Fruit fly (Drosophila melanogaster): ENCODE results near the gene CG42831.

Gene CG42831

DNA sequence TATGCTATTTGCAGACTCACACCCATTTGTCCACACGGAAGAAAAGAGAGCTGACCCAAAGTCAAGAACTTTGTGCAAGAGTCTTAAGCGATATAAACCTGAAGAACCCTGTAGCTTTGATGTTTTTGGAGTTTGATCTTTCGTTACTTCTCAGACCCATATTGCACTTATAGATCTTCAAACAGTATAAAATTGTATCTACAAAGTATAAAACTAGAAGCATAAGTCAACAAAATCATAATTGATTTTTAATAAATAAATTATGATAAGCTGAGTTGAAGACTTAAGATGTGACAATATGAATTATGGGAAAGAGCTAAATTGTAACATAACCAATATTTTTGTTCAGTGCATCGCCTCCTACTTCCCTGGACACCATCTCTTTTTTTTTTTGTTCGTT is 12.7 kb downstream of the CG42831 start (continued):
- TF ChIP-seq Hr3 (GFP tag; optimal IDR thresholded peaks at IDR 0.05), result peak; percentile 17
- TF ChIP-seq run (tag; optimal IDR thresholded peaks at IDR 0.05), result peak; percentile 0
- no peak for TF ChIP-seq slp2 (GFP tag; optimal IDR thresholded peaks at IDR 0.05)
- no peak for TF ChIP-seq Tbp (GFP tag; optimal IDR thresholded peaks at IDR 0.05)
- TF ChIP-seq mirr (GFP tag; optimal IDR thresholded peaks at IDR 0.05), result no peak
- no peak for TF ChIP-seq nerfin-2 (GFP tag; IDR thresholded peaks at IDR 0.05; ENCODE audit: partially characterized antibody)
- no peak for TF ChIP-seq Dip2 (GFP tag; IDR thresholded peaks at IDR 0.05)
- TF ChIP-seq dan (GFP tag; IDR thresholded peaks at IDR 0.05), result no peak
- TF ChIP-seq esg (GFP tag; conservative IDR thresholded peaks at IDR 0.05), result 0 out of 2 replicates have a peak, but pooled peaks have one; percentile 24
- TF ChIP-seq Bteb2 (GFP tag; optimal IDR thresholded peaks at IDR 0.05), result no peak
- no peak for TF ChIP-seq Opbp (GFP tag; IDR thresholded peaks at IDR 0.05; ENCODE audit: partially characterized antibody)
- no peak for TF ChIP-seq CG15514 (GFP tag; optimal IDR thresholded peaks at IDR 0.05)
- TF ChIP-seq CG7928 (GFP tag; optimal IDR thresholded peaks at IDR 0.05), result no peak
- TF ChIP-seq gt (GFP tag; IDR thresholded peaks at IDR 0.05), result no peak
- TF ChIP-seq CG10462 (GFP tag; optimal IDR thresholded peaks at IDR 0.05), result no peak
- TF ChIP-seq dysf (GFP tag; IDR thresholded peaks at IDR 0.05), result peak; percentile 36; the same call in 2 of the 3 replicates
- peak; percentile 32 for TF ChIP-seq nmo (GFP tag; optimal IDR thresholded peaks at IDR 0.05)
- TF ChIP-seq CG4617 (GFP tag; optimal IDR thresholded peaks at IDR 0.05; ENCODE audit: borderline replicate concordance), result no peak
- no peak for TF ChIP-seq B-H2 (GFP tag; optimal IDR thresholded peaks at IDR 0.05)
- TF ChIP-seq CG16863 (GFP tag; optimal IDR thresholded peaks at IDR 0.05), result no peak
- TF ChIP-seq gfzf (GFP tag; optimal IDR thresholded peaks at IDR 0.05), result no peak
- no peak for TF ChIP-seq ken (GFP tag; IDR thresholded peaks at IDR 0.05)
- TF ChIP-seq CG2889 (GFP tag; IDR thresholded peaks at IDR 0.05), result no peak
- peak; percentile 60 for TF ChIP-seq Hmr (GFP tag; optimal IDR thresholded peaks at IDR 0.05)
- no peak for TF ChIP-seq CG7786 (GFP tag; optimal IDR thresholded peaks at IDR 0.05)
- no peak for TF ChIP-seq Ets65A (GFP tag)
- no peak for TF ChIP-seq lola (GFP tag; optimal IDR thresholded peaks at IDR 0.05)
- no peak for TF ChIP-seq CG15479 (GFP tag; optimal IDR thresholded peaks at IDR 0.05)
- 0 out of 2 replicates have a peak, but pooled peaks have one; percentile 8 for TF ChIP-seq Xrp1 (GFP tag; IDR thresholded peaks at IDR 0.05)
- TF ChIP-seq Fer1 (GFP tag; optimal IDR thresholded peaks at IDR 0.05), result peak; percentile 72
- peak; percentile 52 for TF ChIP-seq Meics (GFP tag; optimal IDR thresholded peaks at IDR 0.05)
- no peak for TF ChIP-seq Ada2b (GFP tag; IDR thresholded peaks at IDR 0.05)
- TF ChIP-seq CG11696 (GFP tag; IDR thresholded peaks at IDR 0.05), result no peak
- TF ChIP-seq peb (GFP tag; IDR thresholded peaks at IDR 0.05), result no peak
- peak; percentile 38 for TF ChIP-seq CG8924 (tag; optimal IDR thresholded peaks at IDR 0.05)
- peak; percentile 17 for TF ChIP-seq CG10209 (GFP tag; optimal IDR thresholded peaks at IDR 0.05)
- TF ChIP-seq CoRest (tag; optimal IDR thresholded peaks at IDR 0.05), result peak; percentile 39
- no peak for TF ChIP-seq sim (GFP tag; IDR thresholded peaks at IDR 0.05)
- TF ChIP-seq CG6683 (GFP tag; optimal IDR thresholded peaks at IDR 0.05), result no peak
- TF ChIP-seq ci (GFP tag; IDR thresholded peaks at IDR 0.05), result no peak
- TF ChIP-seq sens-2 (GFP tag; IDR thresholded peaks at IDR 0.05), result no peak
- no peak for TF ChIP-seq so (GFP tag; IDR thresholded peaks at IDR 0.05)
- TF ChIP-seq HmgD (GFP tag; optimal IDR thresholded peaks at IDR 0.05), result no peak
- TF ChIP-seq H2.0 (GFP tag; IDR thresholded peaks at IDR 0.05), result no peak
- peak; percentile 18 for TF ChIP-seq Fer3 (tag; optimal IDR thresholded peaks at IDR 0.05)
- TF ChIP-seq cwo (GFP tag; optimal IDR thresholded peaks at IDR 0.05), result peak; percentile 30
- no peak for TF ChIP-seq az2 (GFP tag; optimal IDR thresholded peaks at IDR 0.05)
- TF ChIP-seq hbn (GFP tag; IDR thresholded peaks at IDR 0.05; ENCODE audit: partially characterized antibody), result no peak
- TF ChIP-seq CG3065 (GFP tag; optimal IDR thresholded peaks at IDR 0.05), result no peak
- TF ChIP-seq Hr39 (optimal IDR thresholded peaks at IDR 0.05), result no peak
- peak; percentile 78 for TF ChIP-seq CG7556 (GFP tag; optimal IDR thresholded peaks at IDR 0.05)
- TF ChIP-seq CG6175 (GFP tag; IDR thresholded peaks at IDR 0.05), result no peak

All from whole organism, embryonic.